Worm (Caenorhabditis elegans) whole organism, early embryonic: ENCODE measurements around the gene ZK6.6.

Experiments used
- ama-1 ChIP-seq: fragments of 150-350 bp; optimal IDR thresholded peaks from 2 replicates; lab custom pipeline; 2014
- ets-7 ChIP-seq: sonication (generic microtip); optimal IDR thresholded peaks from 2 replicates; lab custom pipeline; 2016; ENCODE audit warnings: missing genotype, missing genetic modification characterization, missing compliant biosample characterization
- hmbx-1 ChIP-seq: sonication (generic microtip); optimal IDR thresholded peaks from 2 replicates; lab custom pipeline; 2016; ENCODE audit warnings: mild to moderate bottlenecking, missing genetic modification characterization, missing compliant biosample characterization
- sea-1 ChIP-seq: fragments of 200-800 bp; sonication (Bioruptor generic); conservative IDR thresholded peaks from 2 replicates; pipeline ENCODE4 v1.3.6; 2022; ENCODE audit warnings: missing genetic modification characterization, missing compliant biosample characterization
- tbx-37 ChIP-seq: fragments of 200-800 bp; sonication (Bioruptor generic); conservative IDR thresholded peaks from 2 replicates; pipeline ENCODE4 v1.3.6; 2022; ENCODE audit warnings: missing genetic modification reagents, missing genetic modification characterization, missing compliant biosample characterization

DNA sequence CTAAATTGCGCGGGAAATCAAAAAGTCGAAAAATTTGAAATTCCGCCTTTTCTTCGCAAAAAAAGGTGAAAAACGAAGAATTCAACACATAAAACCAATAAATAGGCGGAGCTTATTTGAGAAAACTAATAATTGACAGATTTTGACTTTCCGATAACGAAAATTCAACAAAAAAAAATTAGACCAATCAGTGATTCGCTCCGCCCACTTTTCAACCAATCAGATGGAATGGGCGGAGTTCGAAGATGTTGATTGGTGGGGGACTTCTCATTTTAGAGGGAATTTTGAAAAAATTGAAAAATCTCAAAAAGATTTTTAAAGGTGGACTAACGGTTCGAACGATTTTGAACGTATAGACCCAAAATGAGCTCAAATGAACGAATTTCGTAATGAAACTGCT is 37.7 kb upstream of the ZK6.6 start:
- TF ChIP-seq ama-1 (lab: Kevin White, UChicago) (no peak), tbx-37 (no peak), ets-7 (no peak), sea-1 (GFP tag; lab: Robert Waterston, UW) (no peak), hmbx-1 (tag; lab: Kevin White, UChicago) (no peak)
